Worm (Caenorhabditis elegans): ENCODE measurements around the gene nspb-2.

Gene nspb-2

ce11 chrIV:6554865-6555264, 36.6 kb upstream of the nspb-2 start:
- TF ChIP-seq mbf-1 (tag; optimal IDR thresholded peaks at IDR 0.05), result no peak
- no peak for TF ChIP-seq egl-27 (tag; optimal IDR thresholded peaks at IDR 0.05)
- no peak for TF ChIP-seq nhr-237 (tag; optimal IDR thresholded peaks at IDR 0.05)
- TF ChIP-seq nhr-6 (tag; optimal IDR thresholded peaks at IDR 0.05), result no peak
- TF ChIP-seq nhr-11 (tag; optimal IDR thresholded peaks at IDR 0.05), result no peak
- TF ChIP-seq elt-3 (tag; optimal IDR thresholded peaks at IDR 0.05), result no peak
- no peak for TF ChIP-seq Y55F3AM.14 (GFP tag; optimal IDR thresholded peaks at IDR 0.05)
- no peak for TF ChIP-seq dmd-4 (tag; optimal IDR thresholded peaks at IDR 0.05)
- no peak for TF ChIP-seq nhr-12 (tag; optimal IDR thresholded peaks at IDR 0.05)
- no peak for TF ChIP-seq C34F6.9 (tag; optimal IDR thresholded peaks at IDR 0.05)
- no peak for TF ChIP-seq unc-39 (tag; optimal IDR thresholded peaks at IDR 0.05)
- no peak for TF ChIP-seq ztf-11 (tag; optimal IDR thresholded peaks at IDR 0.05)
- TF ChIP-seq elt-1 (tag; optimal IDR thresholded peaks at IDR 0.05), result no peak
- TF ChIP-seq unc-55 (GFP tag; optimal IDR thresholded peaks at IDR 0.05), result no peak
- no peak for TF ChIP-seq blmp-1 (tag; optimal IDR thresholded peaks at IDR 0.05; ENCODE audit: insufficient read depth)
- TF ChIP-seq nhr-10 (tag; optimal IDR thresholded peaks at IDR 0.05), result no peak
- no peak for TF ChIP-seq skn-1 (tag; optimal IDR thresholded peaks at IDR 0.05)
- no peak for TF ChIP-seq mab-5 (tag; optimal IDR thresholded peaks at IDR 0.05)
- TF ChIP-seq lin-13 (GFP tag; optimal IDR thresholded peaks at IDR 0.05), result no peak
- peak; percentile 97 for TF ChIP-seq fos-1 (tag; optimal IDR thresholded peaks at IDR 0.05)
- TF ChIP-seq aly-2 (tag; optimal IDR thresholded peaks at IDR 0.05), result no peak
- no peak for TF ChIP-seq ceh-82 (tag; optimal IDR thresholded peaks at IDR 0.05)
- TF ChIP-seq lsy-2 (tag; optimal IDR thresholded peaks at IDR 0.05), result peak in 1 of 2 experiments; percentile 17
- TF ChIP-seq gmeb-1 (tag; optimal IDR thresholded peaks at IDR 0.05), result peak; percentile 23
- no peak for TF ChIP-seq ztf-4 (tag; optimal IDR thresholded peaks at IDR 0.05)
- no peak for TF ChIP-seq lin-11 (tag; optimal IDR thresholded peaks at IDR 0.05)
- TF ChIP-seq alr-1 (tag; optimal IDR thresholded peaks at IDR 0.05), result no peak
- TF ChIP-seq ztf-1 (GFP tag; conservative IDR thresholded peaks at IDR 0.05), result no peak
- no peak for TF ChIP-seq nhr-77 (tag; optimal IDR thresholded peaks at IDR 0.05)
- TF ChIP-seq peb-1 (tag; optimal IDR thresholded peaks at IDR 0.05), result no peak
- TF ChIP-seq crh-2 (tag; optimal IDR thresholded peaks at IDR 0.05), result peak; percentile 47
- no peak for TF ChIP-seq nhr-23 (tag; optimal IDR thresholded peaks at IDR 0.05)
- no peak for TF ChIP-seq ZK546.5 (tag; optimal IDR thresholded peaks at IDR 0.05)
- no peak for TF ChIP-seq ama-1 (optimal IDR thresholded peaks at IDR 0.05)
- peak; percentile 83 for TF ChIP-seq sma-9 (GFP tag; optimal IDR thresholded peaks at IDR 0.05)
- no peak for TF ChIP-seq sma-9 (tag; optimal IDR thresholded peaks at IDR 0.05)
- TF ChIP-seq sma-3 (GFP tag; optimal IDR thresholded peaks at IDR 0.05), result peak; percentile 26
- no peak for TF ChIP-seq sem-4 (tag; optimal IDR thresholded peaks at IDR 0.05)
- TF ChIP-seq nhr-129 (tag; optimal IDR thresholded peaks at IDR 0.05), result peak; percentile 7
- TF ChIP-seq unc-62 (GFP tag; optimal IDR thresholded peaks at IDR 0.05), result no peak
- peak; percentile 15 for TF ChIP-seq nhr-21 (tag; optimal IDR thresholded peaks at IDR 0.05)
- no peak for TF ChIP-seq nhr-25 (tag; optimal IDR thresholded peaks at IDR 0.05)
- TF ChIP-seq snpc-4 (tag; optimal IDR thresholded peaks at IDR 0.05), result no peak
- TF ChIP-seq R02D3.7 (tag; optimal IDR thresholded peaks at IDR 0.05), result no peak
- TF ChIP-seq F13H6.1 (tag; optimal IDR thresholded peaks at IDR 0.05), result no peak
- TF ChIP-seq mdl-1 (tag; optimal IDR thresholded peaks at IDR 0.05), result no peak
- TF ChIP-seq zag-1 (tag; optimal IDR thresholded peaks at IDR 0.05), result no peak
- TF ChIP-seq lin-39 (tag; optimal IDR thresholded peaks at IDR 0.05), result no peak
- TF ChIP-seq ceh-16 (tag; optimal IDR thresholded peaks at IDR 0.05), result no peak
